ENCODE assay signal across 1 fruit fly cellular context in the genomic region with DNA sequence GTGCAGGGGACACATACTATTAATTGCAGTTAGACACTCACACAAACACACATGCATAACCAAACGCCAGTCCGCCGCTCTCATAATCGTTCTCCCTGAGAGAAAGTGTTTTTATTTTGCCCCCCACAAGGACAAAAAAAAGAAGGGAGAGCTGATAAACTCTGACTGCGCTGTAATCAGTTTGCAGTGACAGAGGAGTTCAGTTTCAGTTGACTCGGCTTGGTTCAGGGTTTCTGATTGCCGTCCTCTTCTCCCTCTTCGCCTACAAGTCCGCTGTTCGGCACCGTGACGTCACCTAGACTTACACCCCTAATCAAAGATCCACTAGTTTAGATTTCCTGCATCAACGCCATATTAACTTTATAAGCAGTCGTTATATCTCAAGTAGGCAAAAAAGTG.
TF ChIP-seq lines count a peak whose summit lies in the region.

No protein-coding gene starts in this region.

TF ChIP-seq in whole organism, embryonic, 481 proteins besides CTCF, POLR2A, EP300 and RAD21 (continued from another document):
- no peak for TF ChIP-seq peb (GFP tag; IDR thresholded peaks at IDR 0.05; lab: Robert Waterston, UW)
- no peak for TF ChIP-seq CG2889 (GFP tag; IDR thresholded peaks at IDR 0.05; lab: Robert Waterston, UW)
- TF ChIP-seq twi (tag; optimal IDR thresholded peaks at IDR 0.05; lab: Kevin White, UChicago), result no peak
- no peak for TF ChIP-seq sisA (GFP tag; IDR thresholded peaks at IDR 0.05; lab: Robert Waterston, UW)
- TF ChIP-seq HLH54F (GFP tag; optimal IDR thresholded peaks at IDR 0.05; lab: Kevin White, UChicago), result no peak
